Worm (Caenorhabditis elegans): ENCODE data around the gene R07C12.1.
"Not testable (repeated sequence)": the region's sequence is repeated elsewhere in the genome, so short reads cannot be mapped to it uniquely, and the experiment has no call there.

Gene R07C12.1

DNA sequence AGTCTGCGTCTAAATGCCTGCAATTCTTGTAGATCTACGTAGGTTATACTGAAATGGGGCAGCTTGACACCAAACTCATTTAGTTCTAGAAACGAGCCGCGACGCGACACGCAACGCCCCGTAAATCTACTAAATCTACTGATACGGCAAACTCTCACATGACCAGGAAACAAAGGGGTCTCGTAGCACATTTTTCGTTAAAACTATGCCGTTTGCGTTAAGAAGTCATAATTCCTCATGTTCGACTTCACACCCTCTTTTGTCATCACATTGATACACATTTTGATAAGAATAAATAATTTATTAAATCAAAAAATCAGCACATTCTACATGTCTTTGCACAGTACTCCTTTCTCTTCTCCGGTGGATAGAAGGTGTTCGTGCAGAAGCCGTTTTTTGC, 31.2 kb upstream of the R07C12.1 start:
- TF ChIP-seq flt-1 (GFP tag; IDR thresholded peaks at IDR 0.05) (no peak), hmg-4 (GFP tag; optimal IDR thresholded peaks at IDR 0.05) (no peak), hnd-1 (tag; optimal IDR thresholded peaks at IDR 0.05) (no peak), F13C5.2 (tag; optimal IDR thresholded peaks at IDR 0.05) (no peak), tbx-11 (GFP tag; IDR thresholded peaks at IDR 0.05) (no peak), aly-1 (tag; optimal IDR thresholded peaks at IDR 0.05) (no peak), B0310.2 (tag; optimal IDR thresholded peaks at IDR 0.05) (no peak), ets-7 (tag; optimal IDR thresholded peaks at IDR 0.05) (no peak), tbx-37 (GFP tag; conservative IDR thresholded peaks at IDR 0.05) (no peak), ama-1 (optimal IDR thresholded peaks at IDR 0.05) (no peak), sea-1 (GFP tag; conservative IDR thresholded peaks at IDR 0.05) (no peak), scrt-1 (GFP tag; IDR thresholded peaks at IDR 0.05) (no peak), tra-4 (tag; optimal IDR thresholded peaks at IDR 0.05) (no peak), pes-1 (GFP tag; IDR thresholded peaks at IDR 0.05) (no peak)

DNA sequence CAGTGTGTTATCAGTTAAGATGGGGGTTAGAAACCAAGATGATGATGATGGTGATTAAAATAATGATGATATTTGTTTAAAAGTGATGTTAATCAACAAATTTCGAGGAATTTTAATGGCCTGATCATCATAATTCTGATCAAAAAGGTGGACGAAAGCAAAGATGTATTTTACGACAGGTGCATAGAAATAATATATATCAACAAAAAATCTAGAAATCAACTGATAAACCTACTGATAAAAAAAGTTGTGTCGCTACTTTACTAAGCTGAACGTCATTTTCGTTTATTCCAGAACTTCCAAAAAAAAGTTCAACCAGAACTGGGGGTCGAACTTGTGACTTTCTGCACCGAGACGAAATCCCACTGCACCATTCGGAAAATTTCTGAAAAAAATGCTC, 29.2 kb upstream of the R07C12.1 start, which contains the start of gene mul-1:
mul-1 (minus strand) TSS at position 84 of the 400 bp plus-strand sequence.
- TF ChIP-seq ceh-36 (tag; optimal IDR thresholded peaks at IDR 0.05) (no peak), F13C5.2 (tag; optimal IDR thresholded peaks at IDR 0.05) (no peak), B0310.2 (tag; optimal IDR thresholded peaks at IDR 0.05) (no peak), aly-1 (tag; optimal IDR thresholded peaks at IDR 0.05) (no peak), tra-4 (tag; optimal IDR thresholded peaks at IDR 0.05) (no peak)

DNA sequence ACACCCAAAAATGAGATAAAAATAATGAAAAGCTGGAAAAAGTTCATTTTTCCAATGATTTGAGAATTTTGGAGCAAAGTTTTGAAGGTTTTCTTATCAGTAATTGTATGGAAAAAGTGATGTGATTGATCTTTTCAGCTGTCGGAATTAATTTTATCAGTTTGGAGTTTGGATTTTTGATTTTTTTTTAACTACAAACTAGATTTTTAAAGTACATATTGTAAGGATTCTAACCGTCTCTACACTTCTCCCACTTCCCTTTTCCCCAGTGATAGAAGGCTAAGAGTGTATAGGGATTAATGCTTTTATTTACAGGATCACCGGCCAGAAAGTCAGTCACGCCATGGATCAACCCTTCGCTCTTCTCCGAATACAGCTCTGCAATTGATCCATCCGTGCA, 26.6 kb upstream of the R07C12.1 start, which contains the start of gene F49F1.7:
F49F1.7 (minus strand) TSS at position 101 of the 400 bp plus-strand sequence.
- TF ChIP-seq flt-1 (GFP tag; IDR thresholded peaks at IDR 0.05); hmbx-1 (tag; optimal IDR thresholded peaks at IDR 0.05); tbx-11 (GFP tag; IDR thresholded peaks at IDR 0.05): not testable (repeated sequence)

DNA sequence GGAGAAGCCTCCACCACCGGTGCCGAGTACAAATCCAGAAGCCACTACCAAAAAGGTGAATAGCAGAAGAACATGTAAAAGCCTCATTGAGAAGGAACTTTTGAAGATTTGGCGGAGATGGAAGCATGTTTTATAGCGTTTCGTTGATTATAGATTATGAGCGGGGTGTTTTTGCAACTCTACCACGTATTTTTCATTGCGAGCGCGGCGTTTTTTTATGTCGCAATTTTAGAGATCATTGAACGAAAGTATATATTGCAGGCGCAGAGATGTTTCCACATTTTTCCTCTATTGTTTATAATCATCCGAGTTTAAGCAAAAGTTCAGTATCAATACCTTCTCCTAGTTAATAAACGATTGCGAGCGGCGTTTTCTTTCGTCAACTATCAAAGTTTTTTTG, 16.5 kb upstream of the R07C12.1 start, which contains the start of gene F49F1.17:
F49F1.17 (minus strand) TSS at position 101 of the 400 bp plus-strand sequence.
- TF ChIP-seq flt-1 (GFP tag; IDR thresholded peaks at IDR 0.05) (no peak), ceh-13 (GFP tag; optimal IDR thresholded peaks at IDR 0.05) (no peak), hnd-1 (tag; optimal IDR thresholded peaks at IDR 0.05) (no peak), hmbx-1 (tag; optimal IDR thresholded peaks at IDR 0.05) (no peak), ceh-36 (tag; optimal IDR thresholded peaks at IDR 0.05) (no peak), tbx-37 (GFP tag; conservative IDR thresholded peaks at IDR 0.05) (no peak), tbx-11 (GFP tag; IDR thresholded peaks at IDR 0.05) (no peak), tra-4 (tag; optimal IDR thresholded peaks at IDR 0.05) (no peak), F13C5.2 (tag; optimal IDR thresholded peaks at IDR 0.05) (no peak), hmg-4 (GFP tag; optimal IDR thresholded peaks at IDR 0.05) (no peak), aly-1 (tag; optimal IDR thresholded peaks at IDR 0.05) (no peak), ama-1 (optimal IDR thresholded peaks at IDR 0.05) (no peak), ets-7 (tag; optimal IDR thresholded peaks at IDR 0.05) (no peak), sea-1 (GFP tag; conservative IDR thresholded peaks at IDR 0.05) (no peak)

DNA sequence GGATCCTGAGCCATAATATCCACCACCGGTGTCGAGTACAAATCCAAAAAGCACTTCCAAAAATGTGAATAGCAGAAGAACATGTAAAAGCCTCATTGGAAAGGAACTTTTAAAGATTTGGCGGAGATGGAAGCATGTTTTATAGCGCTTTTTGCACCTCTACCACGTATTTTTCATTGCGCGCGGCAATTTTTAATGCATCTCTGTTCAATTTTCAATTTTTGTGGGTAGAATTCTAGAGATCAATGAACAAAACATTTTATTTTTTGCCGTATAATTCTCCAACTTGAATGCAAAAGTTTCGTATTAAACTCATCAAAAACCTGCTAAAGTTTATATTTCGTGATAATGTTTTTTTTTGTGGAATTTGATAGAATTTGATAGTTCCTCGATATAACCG, 14.8 kb upstream of the R07C12.1 start, which contains the start of gene F49F1.9:
F49F1.9 (minus strand) TSS at position 101 of the 400 bp plus-strand sequence.
- TF ChIP-seq hnd-1 (tag; optimal IDR thresholded peaks at IDR 0.05): no peak
- no peak for TF ChIP-seq tra-4 (tag; optimal IDR thresholded peaks at IDR 0.05)
- TF ChIP-seq pes-1 (GFP tag; IDR thresholded peaks at IDR 0.05): no peak
- no peak for TF ChIP-seq F13C5.2 (tag; optimal IDR thresholded peaks at IDR 0.05)
- no peak for TF ChIP-seq ama-1 (optimal IDR thresholded peaks at IDR 0.05)
- TF ChIP-seq ceh-36 (tag; optimal IDR thresholded peaks at IDR 0.05): no peak
- no peak for TF ChIP-seq tbx-11 (GFP tag; IDR thresholded peaks at IDR 0.05)

ce11 chrIV:4139022-4139421, 13.2 kb upstream of the R07C12.1 start, which contains the start of gene F49F1.10:
TSS of gene F49F1.10 (minus strand) at chrIV:4139122.
- no peak for TF ChIP-seq flt-1 (GFP tag; IDR thresholded peaks at IDR 0.05)
- no peak for TF ChIP-seq tbx-37 (GFP tag; conservative IDR thresholded peaks at IDR 0.05)
- TF ChIP-seq pes-1 (GFP tag; IDR thresholded peaks at IDR 0.05): no peak
- TF ChIP-seq ama-1 (optimal IDR thresholded peaks at IDR 0.05): no peak
- no peak for TF ChIP-seq tbx-11 (GFP tag; IDR thresholded peaks at IDR 0.05)
- no peak for TF ChIP-seq hnd-1 (tag; optimal IDR thresholded peaks at IDR 0.05)
- TF ChIP-seq aly-1 (tag; optimal IDR thresholded peaks at IDR 0.05): no peak
- TF ChIP-seq ceh-36 (tag; optimal IDR thresholded peaks at IDR 0.05): no peak
- TF ChIP-seq F13C5.2 (tag; optimal IDR thresholded peaks at IDR 0.05): no peak
- no peak for TF ChIP-seq scrt-1 (GFP tag; IDR thresholded peaks at IDR 0.05)
- TF ChIP-seq hmg-4 (GFP tag; optimal IDR thresholded peaks at IDR 0.05): no peak
- TF ChIP-seq hmbx-1 (tag; optimal IDR thresholded peaks at IDR 0.05): no peak
- no peak for TF ChIP-seq ceh-13 (GFP tag; optimal IDR thresholded peaks at IDR 0.05)
- TF ChIP-seq B0310.2 (tag; optimal IDR thresholded peaks at IDR 0.05): no peak
- no peak for TF ChIP-seq sea-1 (GFP tag; conservative IDR thresholded peaks at IDR 0.05)
- TF ChIP-seq ets-7 (tag; optimal IDR thresholded peaks at IDR 0.05): no peak
- no peak for TF ChIP-seq tra-4 (tag; optimal IDR thresholded peaks at IDR 0.05)

DNA sequence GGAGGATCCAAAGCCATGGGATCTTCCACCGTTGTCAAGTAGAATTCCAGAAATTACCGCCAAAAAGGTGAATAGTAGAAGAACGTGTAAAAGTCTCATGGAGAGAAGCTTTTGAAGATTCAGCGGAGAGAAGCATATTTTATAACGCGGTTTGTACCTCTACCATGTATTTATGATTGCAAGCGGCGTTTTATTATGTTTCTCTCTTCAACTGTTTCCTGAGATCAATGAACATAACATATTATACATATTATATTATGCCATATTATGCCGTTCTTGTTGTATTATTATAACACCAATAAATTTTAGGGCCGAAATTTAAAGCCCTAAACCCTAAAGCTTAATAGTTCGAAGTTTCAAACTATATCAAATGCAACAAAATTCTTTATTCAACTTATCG, 12.0 kb upstream of the R07C12.1 start, which contains the start of gene F49F1.18:
F49F1.18 (minus strand) TSS at position 101 of the 400 bp plus-strand sequence.
- TF ChIP-seq aly-1 (tag; optimal IDR thresholded peaks at IDR 0.05) (no peak), B0310.2 (tag; optimal IDR thresholded peaks at IDR 0.05) (no peak), tbx-11 (GFP tag; IDR thresholded peaks at IDR 0.05) (no peak), flt-1 (GFP tag; IDR thresholded peaks at IDR 0.05) (no peak), pes-1 (GFP tag; IDR thresholded peaks at IDR 0.05) (no peak), ceh-36 (tag; optimal IDR thresholded peaks at IDR 0.05) (no peak), ets-7 (tag; optimal IDR thresholded peaks at IDR 0.05) (no peak), hnd-1 (tag; optimal IDR thresholded peaks at IDR 0.05) (no peak), ceh-13 (GFP tag; optimal IDR thresholded peaks at IDR 0.05) (no peak)

DNA sequence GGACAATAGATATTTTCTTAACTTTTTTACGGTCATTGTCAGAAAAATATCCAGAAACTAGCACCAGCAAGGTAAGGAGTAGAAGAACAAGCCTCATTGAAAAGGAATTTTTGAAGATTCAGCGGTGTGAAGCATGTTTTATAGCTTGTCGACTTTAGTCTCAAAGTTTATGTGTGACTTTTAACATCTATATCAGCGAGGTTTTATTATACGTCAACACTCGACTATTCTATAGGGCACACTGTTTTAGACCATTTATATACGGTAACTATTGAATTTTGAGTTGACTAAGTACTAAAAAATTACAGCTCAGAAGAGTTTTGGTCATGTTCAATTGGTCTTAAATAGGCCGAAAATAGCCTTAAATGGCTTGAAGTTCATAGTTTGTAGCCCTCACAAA, 10.9 kb upstream of the R07C12.1 start, which contains the start of gene F49F1.11:
F49F1.11 (minus strand) TSS at position 101 of the 400 bp plus-strand sequence.
- TF ChIP-seq tbx-37 (GFP tag; conservative IDR thresholded peaks at IDR 0.05): no peak
- TF ChIP-seq aly-1 (tag; optimal IDR thresholded peaks at IDR 0.05): no peak
- TF ChIP-seq ama-1 (optimal IDR thresholded peaks at IDR 0.05): no peak
- no peak for TF ChIP-seq F13C5.2 (tag; optimal IDR thresholded peaks at IDR 0.05)
- TF ChIP-seq hmbx-1 (tag; optimal IDR thresholded peaks at IDR 0.05): no peak
- TF ChIP-seq tbx-11 (GFP tag; IDR thresholded peaks at IDR 0.05): no peak
- no peak for TF ChIP-seq ceh-36 (tag; optimal IDR thresholded peaks at IDR 0.05)
- TF ChIP-seq scrt-1 (GFP tag; IDR thresholded peaks at IDR 0.05): no peak
- no peak for TF ChIP-seq flt-1 (GFP tag; IDR thresholded peaks at IDR 0.05)
- no peak for TF ChIP-seq hmg-4 (GFP tag; optimal IDR thresholded peaks at IDR 0.05)
- no peak for TF ChIP-seq B0310.2 (tag; optimal IDR thresholded peaks at IDR 0.05)
- no peak for TF ChIP-seq ceh-13 (GFP tag; optimal IDR thresholded peaks at IDR 0.05)
- TF ChIP-seq tra-4 (tag; optimal IDR thresholded peaks at IDR 0.05): no peak

Data from whole organism, early embryonic.